Fruit fly (Drosophila melanogaster) Kc167 (cell line): ENCODE results near the gene CG3528.

Experiments
- Myc ChIP-seq: fragments of >200 bp; optimal IDR thresholded peaks from 2 replicates; lab custom pipeline; 2017; ENCODE audit warnings: missing external identifiers
- Sin3A ChIP-seq: fragments of >200 bp; optimal IDR thresholded peaks from 2 replicates; lab custom pipeline; 2018; ENCODE audit warnings: missing external identifiers
- h ChIP-seq: fragments of >200 bp; optimal IDR thresholded peaks from 3 replicates; lab custom pipeline; 2018; ENCODE audit warnings: missing external identifiers
- insv ChIP-seq: fragments of >200 bp; optimal IDR thresholded peaks from 3 replicates; lab custom pipeline; 2018; ENCODE audit warnings: missing external identifiers
- psq ChIP-seq: fragments of >200 bp; optimal IDR thresholded peaks from 2 replicates; lab custom pipeline; 2017; ENCODE audit warnings: missing external identifiers

DNA sequence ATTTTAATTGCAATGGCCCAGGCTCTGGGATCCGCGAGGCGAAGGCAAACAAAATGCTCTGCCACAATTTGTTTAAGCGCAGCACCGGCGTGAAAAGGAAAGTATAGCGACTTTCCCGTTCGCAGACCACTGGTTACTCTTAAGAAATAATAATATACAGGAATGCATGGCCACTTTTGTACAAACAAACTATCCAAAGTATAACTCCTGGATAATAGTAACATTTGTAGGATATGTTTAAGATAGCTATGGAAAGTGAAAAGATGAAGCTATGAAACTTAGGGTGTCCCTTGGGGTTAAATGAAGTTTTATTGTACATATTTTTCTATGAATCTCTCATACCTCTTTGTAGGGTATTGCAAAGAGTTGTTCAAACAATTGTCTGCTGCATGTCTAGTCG, 39.5 kb downstream of the CG3528 start:
- TF ChIP-seq psq (lab: Kevin White, UChicago) (no peak), Myc (lab: Kevin White, UChicago) (no peak), h (no peak), Sin3A (lab: Kevin White, UChicago) (no peak), insv (no peak)
